Worm (Caenorhabditis elegans): ENCODE data around the gene fbxa-9.

DNA sequence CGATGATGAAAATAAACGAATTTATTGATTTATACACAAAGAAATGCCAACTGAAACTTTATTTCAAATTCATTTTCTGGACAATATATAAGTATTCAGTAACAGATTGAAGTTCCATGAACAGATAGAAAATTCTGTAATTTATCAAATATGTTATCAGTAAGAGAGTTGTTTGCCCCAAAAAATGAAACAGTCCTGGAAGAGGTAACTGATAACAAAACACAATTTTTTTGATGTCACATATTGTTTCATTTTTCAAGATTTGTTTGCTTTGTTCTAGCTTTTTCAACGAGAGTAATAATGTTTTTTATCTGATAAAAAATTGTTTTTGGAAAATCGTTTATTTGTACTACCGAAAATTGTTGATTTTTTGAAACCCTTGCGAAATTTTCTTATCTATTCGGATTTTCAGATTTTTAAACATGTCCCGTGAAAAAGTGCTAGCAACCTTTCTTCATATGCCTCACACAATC lies 13.4 kb upstream of the fbxa-9 start, which contains the start of gene fbxa-73:
- no peak for TF ChIP-seq ceh-40 (GFP tag; IDR thresholded peaks at IDR 0.05)
- TF ChIP-seq hmg-1.2 (GFP tag; IDR thresholded peaks at IDR 0.05): no peak
- no peak for TF ChIP-seq ceh-91 (GFP tag; IDR thresholded peaks at IDR 0.05)
- TF ChIP-seq bed-2 (GFP tag; IDR thresholded peaks at IDR 0.05): no peak
- TF ChIP-seq pbrm-1 (GFP tag; IDR thresholded peaks at IDR 0.05): no peak
